Worm (Caenorhabditis elegans) whole organism, L1 larva: ENCODE data around the gene str-225.

Experiments
- Y116A8C.19 ChIP-seq: sonication (generic microtip); optimal IDR thresholded peaks from 2 replicates; lab custom pipeline; 2016; ENCODE audit warnings: missing compliant biosample characterization, missing genetic modification characterization, borderline replicate concordance
- aha-1 ChIP-seq: fragments of 150-350 bp; optimal IDR thresholded peaks from 2 replicates; lab custom pipeline; 2014; ENCODE audit warnings: missing biosample characterization, missing genetic modification characterization
- aly-2 ChIP-seq: fragments of 150-350 bp; optimal IDR thresholded peaks from 2 replicates; lab custom pipeline; 2014; ENCODE audit warnings: missing biosample characterization, missing genetic modification characterization
- ama-1 ChIP-seq: fragments of 150-350 bp; optimal IDR thresholded peaks from 2 replicates; lab custom pipeline; 2014
- efl-1 ChIP-seq, 4 experiments: fragments of 150-350 bp; optimal IDR thresholded peaks in 3 of 4; peaks in 1 of 4; 1 replicate in 1 of 4; 2 replicates in 3 of 4; lab custom pipeline; 2014; ENCODE audit warnings: missing biosample characterization in 2 of 4, missing genetic modification characterization in 2 of 4, missing genetic modification reagents in 2 of 4
- fkh-10 ChIP-seq: sonication (generic microtip); optimal IDR thresholded peaks from 2 replicates; lab custom pipeline; 2017; ENCODE audit warnings: missing biosample characterization, missing genetic modification reagents, missing genetic modification characterization
- lin-13 ChIP-seq: fragments of 150-350 bp; optimal IDR thresholded peaks from 2 replicates; lab custom pipeline; 2014; ENCODE audit warnings: missing biosample characterization, missing genetic modification reagents, missing genetic modification characterization
- lin-15B ChIP-seq: fragments of 150-350 bp; sonication (generic microtip); optimal IDR thresholded peaks from 3 replicates; lab custom pipeline; 2014; ENCODE audit warnings: missing biosample characterization, missing genetic modification characterization
- nhr-11 ChIP-seq: fragments of 150-350 bp; optimal IDR thresholded peaks from 2 replicates; lab custom pipeline; 2014; ENCODE audit warnings: missing biosample characterization, missing genetic modification characterization
- nhr-77 ChIP-seq: fragments of 150-350 bp; optimal IDR thresholded peaks from 2 replicates; lab custom pipeline; 2014; ENCODE audit warnings: missing biosample characterization, missing genetic modification characterization
- pag-3 ChIP-seq: sonication (generic microtip); optimal IDR thresholded peaks from 2 replicates; lab custom pipeline; 2017; ENCODE audit warnings: missing genetic modification characterization, mild to moderate bottlenecking, missing compliant biosample characterization, antibody characterized with exemption, borderline replicate concordance; ENCODE audit not compliant: insufficient read depth
- skn-1 ChIP-seq: fragments of 150-350 bp; optimal IDR thresholded peaks from 2 replicates; lab custom pipeline; 2014; ENCODE audit warnings: missing biosample characterization, missing genetic modification characterization
- tbx-2 ChIP-seq: sonication (generic microtip); optimal IDR thresholded peaks from 2 replicates; lab custom pipeline; 2016; ENCODE audit warnings: missing genetic modification characterization, missing compliant biosample characterization
- zag-1 ChIP-seq: fragments of 150-350 bp; optimal IDR thresholded peaks from 2 replicates; lab custom pipeline; 2014; ENCODE audit warnings: missing biosample characterization, missing genetic modification characterization

DNA sequence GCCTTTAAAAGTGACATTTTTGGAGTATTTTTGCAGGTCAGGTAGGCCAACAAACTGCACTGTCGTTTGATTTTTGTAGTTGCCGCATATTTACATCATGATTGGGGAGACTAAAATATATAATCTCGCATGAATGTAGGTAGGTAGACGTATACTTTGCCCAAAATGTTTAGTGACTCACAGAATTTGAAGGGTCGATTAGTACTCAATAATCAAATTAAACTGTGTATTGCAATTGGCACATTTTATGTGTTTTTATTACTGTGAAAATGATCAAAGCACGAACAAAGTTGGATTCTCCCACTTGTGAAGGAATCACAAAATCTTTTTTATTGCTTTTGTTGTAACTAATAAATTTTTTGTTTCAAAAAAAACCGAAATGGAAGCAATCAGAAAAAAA, 10.7 kb upstream of the str-225 start, which contains the start of gene C07G3.15:
- TF ChIP-seq nhr-11 (tag; lab: Kevin White, UChicago) (no peak), zag-1 (tag; lab: Kevin White, UChicago) (no peak), pag-3 (no peak), Y116A8C.19 (no peak), nhr-77 (tag; lab: Kevin White, UChicago) (no peak), aha-1 (no peak), aly-2 (tag; lab: Kevin White, UChicago) (no peak), fkh-10 (GFP tag; lab: Kevin White, UChicago) (no peak), skn-1 (tag; lab: Kevin White, UChicago) (no peak), lin-15B (tag; lab: Kevin White, UChicago) (no peak), efl-1 (optimal IDR thresholded peaks at IDR 0.05; lab: Kevin White, UChicago) (no peak), efl-1 (GFP tag; optimal IDR thresholded peaks at IDR 0.05 in 1 of 2; lab: Kevin White, UChicago) (no peak), lin-13 (no peak), ama-1 (lab: Kevin White, UChicago) (no peak), tbx-2 (tag; lab: Kevin White, UChicago) (no peak)
